Worm (Caenorhabditis elegans): Measurements from ENCODE around the gene rpia-1.

ce11 chrIII:7116615-7117252 lies 6.2 kb upstream of the rpia-1 start:
- TF ChIP-seq dao-5 (tag; optimal IDR thresholded peaks at IDR 0.05) = no peak
- TF ChIP-seq him-1 (tag; optimal IDR thresholded peaks at IDR 0.05) = no peak
- peak; percentile 56 for TF ChIP-seq W03F9.2 (tag; optimal IDR thresholded peaks at IDR 0.05)
